Fruit fly (Drosophila melanogaster) whole organism, embryonic: ENCODE results near the gene CG6163.

ENCODE experiments used
- CG11504 ChIP-seq: fragments of 200-800 bp; sonication (Bioruptor generic); optimal IDR thresholded peaks from 3 replicates; lab custom pipeline; 2019; ENCODE audit warnings: missing biosample characterization, mild to moderate bottlenecking, missing genetic modification characterization, moderate library complexity
- CG12942 ChIP-seq: fragments of 200-800 bp; sonication (Bioruptor generic); optimal IDR thresholded peaks from 3 replicates; lab custom pipeline; 2016; ENCODE audit warnings: missing biosample characterization, missing genetic modification characterization
- CG4617 ChIP-seq: fragments of 200-800 bp; sonication (Bioruptor generic); optimal IDR thresholded peaks from 3 replicates; lab custom pipeline; 2016; ENCODE audit warnings: missing biosample characterization, missing genetic modification characterization, borderline replicate concordance
- CHES-1-like ChIP-seq: fragments of 200-800 bp; sonication (Bioruptor generic); optimal IDR thresholded peaks from 2 replicates; lab custom pipeline; 2016; ENCODE audit warnings: missing biosample characterization, missing genetic modification characterization
- Lhr ChIP-seq: fragments of 200-800 bp; sonication (Bioruptor generic); optimal IDR thresholded peaks from 3 replicates; lab custom pipeline; 2017; ENCODE audit warnings: mild to moderate bottlenecking, missing biosample characterization, missing genetic modification reagents, missing genetic modification characterization
- Sox102F ChIP-seq: fragments of 200-800 bp; sonication (Bioruptor generic); optimal IDR thresholded peaks from 2 replicates; lab custom pipeline; 2018; ENCODE audit warnings: missing biosample characterization, mild to moderate bottlenecking, missing genetic modification characterization, moderate library complexity
- crol ChIP-seq: fragments of 200-800 bp; sonication (Bioruptor generic); IDR thresholded peaks from 2 replicates; pipeline ENCODE4 v1.3.6; 2022; ENCODE audit warnings: missing biosample characterization, missing genetic modification characterization
- dm ChIP-seq: fragments of 200-800 bp; sonication (Bioruptor generic); optimal IDR thresholded peaks from 3 replicates; lab custom pipeline; 2016; ENCODE audit warnings: missing biosample characterization, missing genetic modification characterization
- fru ChIP-seq: fragments of >200 bp; optimal IDR thresholded peaks from 2 replicates; lab custom pipeline; 2017
- klu ChIP-seq: fragments of 200-800 bp; sonication (Bioruptor generic); IDR thresholded peaks from 2 replicates; pipeline ENCODE4 v1.3.6; 2022; ENCODE audit warnings: missing biosample characterization, missing genetic modification characterization
- lab ChIP-seq: fragments of 200-800 bp; sonication (Bioruptor generic); optimal IDR thresholded peaks from 3 replicates; lab custom pipeline; 2017; ENCODE audit warnings: missing biosample characterization, missing genetic modification characterization, mild to moderate bottlenecking, moderate library complexity, missing genetic modification reagents
- run ChIP-seq: fragments of 200-800 bp; sonication (Bioruptor generic); optimal IDR thresholded peaks from 3 replicates; lab custom pipeline; 2018; ENCODE audit warnings: missing biosample characterization, mild to moderate bottlenecking, missing genetic modification characterization
- ttk ChIP-seq: fragments of 200-800 bp; sonication (Bioruptor generic); IDR thresholded peaks from 2 replicates; pipeline ENCODE4 v2.1.2; 2022; ENCODE audit warnings: missing biosample characterization, missing genetic modification characterization

DNA sequence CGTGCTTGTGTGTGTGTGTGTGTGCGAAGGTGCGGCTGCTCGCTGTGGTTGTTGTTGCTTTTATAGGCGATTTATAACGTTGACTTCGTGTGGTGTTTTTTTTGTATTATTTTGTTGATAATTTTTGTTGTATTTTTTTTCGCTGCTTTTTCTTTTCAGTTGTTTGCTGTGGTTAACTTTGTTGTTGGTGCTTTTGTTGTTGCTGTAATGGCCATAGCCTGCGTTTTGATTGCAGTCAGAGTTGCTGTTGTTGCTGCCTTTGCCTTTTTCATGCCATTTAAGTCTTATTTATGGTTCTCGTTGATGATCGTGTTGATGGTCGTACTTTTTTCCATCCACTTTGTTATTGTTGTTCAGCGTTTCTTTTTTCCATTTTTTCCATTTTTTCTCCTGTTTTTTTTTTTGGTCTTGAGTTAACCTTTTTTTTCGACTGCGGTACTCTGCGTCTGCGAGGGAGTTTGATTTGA is 40.1 kb downstream of the CG6163 start:
- TF ChIP-seq crol = peak; percentile 29; the same call in 1 of the 2 replicates
- no peak for TF ChIP-seq Lhr (GFP tag; lab: Kevin White, UChicago)
- TF ChIP-seq CHES-1-like (GFP tag; lab: Kevin White, UChicago) = no peak
- TF ChIP-seq fru (lab: Kevin White, UChicago) = no peak
- no peak for TF ChIP-seq CG11504 (tag; lab: Kevin White, UChicago)
- TF ChIP-seq run (tag; lab: Kevin White, UChicago) = no peak
- no peak for TF ChIP-seq Sox102F
- TF ChIP-seq klu = no peak
- TF ChIP-seq dm (GFP tag; lab: Kevin White, UChicago) = no peak
- TF ChIP-seq ttk (GFP tag; lab: Robert Waterston, UW) = no peak
- no peak for TF ChIP-seq CG12942 (GFP tag; lab: Kevin White, UChicago)
- TF ChIP-seq lab = no peak
- no peak for TF ChIP-seq CG4617
